Fruit fly (Drosophila melanogaster) whole organism, embryonic: ENCODE measurements around the gene Tmem214.

Experiments used
- CG17802 ChIP-seq: fragments of 200-800 bp; sonication (Bioruptor generic); optimal IDR thresholded peaks from 2 replicates; lab custom pipeline; 2018; ENCODE audit warnings: missing biosample characterization, mild to moderate bottlenecking, missing genetic modification characterization, moderate library complexity
- CG30403 ChIP-seq: fragments of 200-800 bp; sonication (Bioruptor generic); optimal IDR thresholded peaks from 3 replicates; lab custom pipeline; 2016; ENCODE audit warnings: missing biosample characterization, missing genetic modification characterization
- CG32772 ChIP-seq: fragments of 200-800 bp; sonication (Bioruptor generic); IDR thresholded peaks from 2 replicates; pipeline ENCODE4 v1.3.6; 2022; ENCODE audit warnings: missing biosample characterization, missing genetic modification characterization
- CG4360 ChIP-seq: fragments of 200-800 bp; sonication (Bioruptor generic); IDR thresholded peaks from 2 replicates; pipeline ENCODE4 v1.3.6; 2022; ENCODE audit warnings: missing biosample characterization, missing genetic modification characterization
- CG6854 ChIP-seq: fragments of 200-800 bp; sonication (Bioruptor generic); optimal IDR thresholded peaks from 3 replicates; lab custom pipeline; 2017; ENCODE audit warnings: missing biosample characterization, mild to moderate bottlenecking, missing genetic modification characterization
- Doc3 ChIP-seq: fragments of 200-800 bp; sonication (Bioruptor generic); IDR thresholded peaks from 3 replicates; pipeline ENCODE4 v1.3.6; 2022; ENCODE audit warnings: missing biosample characterization, missing genetic modification characterization; ENCODE audit not compliant: partially characterized antibody
- danr ChIP-seq: fragments of 200-800 bp; sonication (Bioruptor generic); IDR thresholded peaks from 2 replicates; pipeline ENCODE4 v1.3.6; 2022; ENCODE audit warnings: missing biosample characterization, missing genetic modification characterization
- fd64A ChIP-seq: fragments of 200-800 bp; sonication (Bioruptor generic); optimal IDR thresholded peaks from 3 replicates; lab custom pipeline; 2018; ENCODE audit warnings: missing biosample characterization, mild to moderate bottlenecking, missing genetic modification characterization
- sima ChIP-seq: fragments of 200-800 bp; sonication (Bioruptor generic); optimal IDR thresholded peaks from 2 replicates; lab custom pipeline; 2016; ENCODE audit warnings: missing biosample characterization, missing genetic modification characterization
- sug ChIP-seq: fragments of 200-800 bp; optimal IDR thresholded peaks from 2 replicates; lab custom pipeline; 2019; ENCODE audit warnings: missing biosample characterization, mild to moderate bottlenecking, missing genetic modification characterization, moderate library complexity
- vvl ChIP-seq: fragments of 200-800 bp; sonication (Bioruptor generic); IDR thresholded peaks from 2 replicates; pipeline ENCODE4 v1.3.6; 2022; ENCODE audit warnings: missing biosample characterization, missing genetic modification characterization

- TF ChIP-seq CG30403 (GFP tag; lab: Kevin White, UChicago) (peak; percentile 15), vvl (GFP tag; lab: Robert Waterston, UW) (no peak), CG17802 (no peak), danr (GFP tag; lab: Robert Waterston, UW) (no peak), Doc3 (GFP tag; lab: Robert Waterston, UW) (no peak; the same call in 2 of the 3 replicates), CG32772 (GFP tag; lab: Robert Waterston, UW) (no peak), CG4360 (GFP tag; lab: Robert Waterston, UW) (no peak), sug (tag; lab: Kevin White, UChicago) (no peak), sima (GFP tag; lab: Kevin White, UChicago) (no peak), fd64A (GFP tag; lab: Kevin White, UChicago) (no peak), CG6854 (GFP tag; lab: Kevin White, UChicago) (no peak)
Observed at dm6 chr2L:10970134-10970533, at the start of gene Tmem214, which contains the start of gene YL-1.
